Worm (Caenorhabditis elegans) whole organism, L4 larva: ENCODE measurements around the gene srd-44.

Experiments used
- D1046.2 ChIP-seq: fragments of 200-800 bp; sonication (Bioruptor generic); IDR thresholded peaks from 2 replicates; pipeline ENCODE4 v1.3.6; 2022; ENCODE audit warnings: missing genetic modification characterization, missing compliant biosample characterization
- F26F4.8 ChIP-seq: fragments of 200-800 bp; sonication (Bioruptor generic); conservative IDR thresholded peaks from 2 replicates; pipeline ENCODE4 v1.3.6; 2022; ENCODE audit warnings: missing genetic modification characterization, missing compliant biosample characterization
- T20F7.1 ChIP-seq: fragments of 200-800 bp; sonication (Bioruptor generic); optimal IDR thresholded peaks from 2 replicates; lab custom pipeline; 2018; ENCODE audit warnings: mild to moderate bottlenecking, missing genetic modification characterization, missing compliant biosample characterization
- T26A8.4 ChIP-seq: fragments of 200-800 bp; sonication (Bioruptor generic); IDR thresholded peaks from 2 replicates; pipeline ENCODE4 v1.3.6; 2022; ENCODE audit warnings: missing genetic modification characterization, missing compliant biosample characterization
- Y5F2A.4 ChIP-seq: fragments of 200-800 bp; sonication (Bioruptor generic); optimal IDR thresholded peaks from 2 replicates; lab custom pipeline; 2018; ENCODE audit warnings: mild to moderate bottlenecking, missing genetic modification characterization, missing compliant biosample characterization
- aha-1 ChIP-seq: fragments of 150-350 bp; peaks from one replicate; lab custom pipeline; 2014; ENCODE audit warnings: missing biosample characterization, missing genetic modification characterization
- ceh-28 ChIP-seq: fragments of 150-350 bp; optimal IDR thresholded peaks from 2 replicates; lab custom pipeline; 2014; ENCODE audit warnings: missing biosample characterization, missing genetic modification reagents, missing genetic modification characterization
- ceh-32 ChIP-seq: sonication (generic microtip); optimal IDR thresholded peaks from 2 replicates; lab custom pipeline; 2016; ENCODE audit warnings: mild to moderate bottlenecking, missing genetic modification characterization, missing compliant biosample characterization; ENCODE audit not compliant: poor library complexity
- ces-1 ChIP-seq: fragments of 150-350 bp; sonication (generic microtip); optimal IDR thresholded peaks from 4 replicates; lab custom pipeline; 2014; ENCODE audit warnings: missing biosample characterization, missing genetic modification reagents, missing genetic modification characterization
- dpl-1 ChIP-seq: fragments of 150-350 bp; optimal IDR thresholded peaks from 2 replicates; lab custom pipeline; 2014; ENCODE audit warnings: missing biosample characterization, missing genetic modification reagents, missing genetic modification characterization
- dve-1 ChIP-seq: sonication (generic microtip); optimal IDR thresholded peaks from 2 replicates; lab custom pipeline; 2017; ENCODE audit warnings: antibody characterized with exemption, mild to moderate bottlenecking, missing genetic modification characterization, missing compliant biosample characterization; ENCODE audit not compliant: insufficient read depth
- egl-27 ChIP-seq: sonication (generic microtip); optimal IDR thresholded peaks from 3 replicates; lab custom pipeline; 2017; ENCODE audit warnings: missing biosample characterization, missing genetic modification reagents, missing genetic modification characterization
- fos-1 ChIP-seq: fragments of 150-350 bp; optimal IDR thresholded peaks from 2 replicates; lab custom pipeline; 2014; ENCODE audit warnings: missing biosample characterization, missing genetic modification characterization
- gei-8 ChIP-seq: fragments of 200-800 bp; sonication (Bioruptor generic); optimal IDR thresholded peaks from 2 replicates; lab custom pipeline; 2018; ENCODE audit warnings: mild to moderate bottlenecking, missing genetic modification characterization, missing compliant biosample characterization
- hif-1 ChIP-seq, 2 experiments: sonication (generic microtip); optimal IDR thresholded peaks; 2 replicates each; lab custom pipeline; 2016 to 2017; ENCODE audit warnings: missing compliant biosample characterization in 2 of 2, missing genetic modification characterization in 2 of 2, missing genetic modification reagents in 2 of 2, missing genotype in 2 of 2, mild to moderate bottlenecking in 1 of 2
- hlh-11 ChIP-seq: fragments of 200-800 bp; sonication (Bioruptor generic); optimal IDR thresholded peaks from 2 replicates; lab custom pipeline; 2018; ENCODE audit warnings: mild to moderate bottlenecking, missing genetic modification characterization, missing compliant biosample characterization
- jun-1 ChIP-seq: fragments of 150-350 bp; optimal IDR thresholded peaks from 2 replicates; lab custom pipeline; 2014; ENCODE audit warnings: missing biosample characterization, missing genetic modification reagents, missing genetic modification characterization
- lim-7 ChIP-seq: fragments of 200-800 bp; sonication (Bioruptor generic); IDR thresholded peaks from 2 replicates; pipeline ENCODE4 v1.3.6; 2022; ENCODE audit warnings: missing genetic modification characterization, missing compliant biosample characterization
- lin-29 ChIP-seq: fragments of 200-800 bp; sonication (Bioruptor generic); IDR thresholded peaks from 2 replicates; pipeline ENCODE4 v1.3.6; 2022; ENCODE audit warnings: missing genetic modification reagents, missing genetic modification characterization, missing compliant biosample characterization
- mdt-29 ChIP-seq: fragments of 200-800 bp; sonication (Bioruptor generic); IDR thresholded peaks from 2 replicates; pipeline ENCODE4 v1.3.6; 2022; ENCODE audit warnings: missing genetic modification reagents, missing genetic modification characterization, missing compliant biosample characterization
- mes-2 ChIP-seq: sonication (generic microtip); optimal IDR thresholded peaks from 2 replicates; lab custom pipeline; 2016; ENCODE audit warnings: missing genotype, mild to moderate bottlenecking, missing genetic modification characterization, missing compliant biosample characterization; ENCODE audit not compliant: poor library complexity, severe bottlenecking
- mxl-3 ChIP-seq: fragments of 200-800 bp; sonication (Bioruptor generic); optimal IDR thresholded peaks from 2 replicates; lab custom pipeline; 2018; ENCODE audit warnings: mild to moderate bottlenecking, missing genetic modification characterization, missing compliant biosample characterization
- nhr-111 ChIP-seq: fragments of 200-800 bp; sonication (Bioruptor generic); optimal IDR thresholded peaks from 2 replicates; lab custom pipeline; 2018; ENCODE audit warnings: mild to moderate bottlenecking, missing genetic modification characterization, missing compliant biosample characterization
- nhr-42 ChIP-seq: fragments of 200-800 bp; sonication (Bioruptor generic); IDR thresholded peaks from 2 replicates; pipeline ENCODE4 v1.3.6; 2022; ENCODE audit warnings: missing genetic modification characterization, missing compliant biosample characterization
- nhr-6 ChIP-seq: fragments of 150-350 bp; optimal IDR thresholded peaks from 2 replicates; lab custom pipeline; 2014; ENCODE audit warnings: missing biosample characterization, missing genetic modification characterization
- nhr-76 ChIP-seq: fragments of 150-350 bp; optimal IDR thresholded peaks from 2 replicates; lab custom pipeline; 2014; ENCODE audit warnings: missing biosample characterization, missing genetic modification characterization
- nhr-77 ChIP-seq: fragments of 150-350 bp; optimal IDR thresholded peaks from 2 replicates; lab custom pipeline; 2014; ENCODE audit warnings: missing biosample characterization, missing genetic modification characterization
- pha-4 ChIP-seq, 2 experiments: fragments of 150-350 bp in 1 of 2; fragments of 200-800 bp in 1 of 2; sonication (Bioruptor generic) in 1 of 2; IDR thresholded peaks in 1 of 2; optimal IDR thresholded peaks in 1 of 2; 2 replicates each; pipeline versions ENCODE4 v1.3.6 to Lab custom; 2014 to 2022; ENCODE audit warnings: missing genetic modification characterization in 2 of 2, missing genetic modification reagents in 2 of 2, missing biosample characterization in 1 of 2, missing compliant biosample characterization in 1 of 2
- rbr-2 ChIP-seq: sonication (generic microtip); optimal IDR thresholded peaks from 2 replicates; lab custom pipeline; 2016; ENCODE audit warnings: missing genotype, missing genetic modification characterization, missing compliant biosample characterization
- sdz-12 ChIP-seq: fragments of 200-800 bp; sonication (Bioruptor generic); optimal IDR thresholded peaks from 2 replicates; lab custom pipeline; 2018; ENCODE audit warnings: mild to moderate bottlenecking, missing genetic modification characterization, missing compliant biosample characterization
- spr-1 ChIP-seq: sonication (generic microtip); optimal IDR thresholded peaks from 2 replicates; lab custom pipeline; 2016; ENCODE audit warnings: mild to moderate bottlenecking, missing genetic modification characterization, missing compliant biosample characterization
- spr-3 ChIP-seq: fragments of 200-800 bp; sonication (Bioruptor generic); optimal IDR thresholded peaks from 2 replicates; lab custom pipeline; 2018; ENCODE audit warnings: mild to moderate bottlenecking, missing genetic modification characterization, missing compliant biosample characterization
- tag-97 ChIP-seq: fragments of 200-800 bp; sonication (Bioruptor generic); IDR thresholded peaks from 2 replicates; pipeline ENCODE4 v1.3.6; 2022; ENCODE audit warnings: missing genetic modification characterization, missing compliant biosample characterization
- unc-62 ChIP-seq, 3 experiments: fragments of 150-350 bp in 1 of 3; sonication (generic microtip); optimal IDR thresholded peaks in 2 of 3; peaks in 1 of 3; 1 replicate in 1 of 3; 2 replicates in 2 of 3; lab custom pipeline; 2014 to 2017; ENCODE audit warnings: missing biosample characterization in 3 of 3, missing genetic modification characterization in 3 of 3, missing genetic modification reagents in 3 of 3, missing genotype in 1 of 3
- zag-1 ChIP-seq: fragments of 150-350 bp; optimal IDR thresholded peaks from 2 replicates; lab custom pipeline; 2014; ENCODE audit warnings: missing biosample characterization, missing genetic modification characterization
- zfp-2 ChIP-seq: sonication (generic microtip); optimal IDR thresholded peaks from 2 replicates; lab custom pipeline; 2016; ENCODE audit warnings: mild to moderate bottlenecking, missing genetic modification characterization, missing compliant biosample characterization
- zfp-3 ChIP-seq: fragments of 200-800 bp; sonication (Bioruptor generic); conservative IDR thresholded peaks from 2 replicates; pipeline ENCODE4 v1.3.6; 2022; ENCODE audit warnings: missing genetic modification reagents, missing genetic modification characterization, missing compliant biosample characterization
- ztf-7 ChIP-seq: fragments of 150-350 bp; optimal IDR thresholded peaks from 2 replicates; lab custom pipeline; 2014; ENCODE audit warnings: missing biosample characterization, missing genetic modification characterization

The srd-44 gene

ce11 chrX:12331795-12332194 is 6.4 kb upstream of the srd-44 start, which contains the start of gene srd-46:
Gene srd-46, plus strand, starts transcription at chrX:12332095.
- TF ChIP-seq mdt-29: no peak
- TF ChIP-seq, all 104 proteins: peak for 0

ce11 chrX:12333479-12333878 is 4.8 kb upstream of the srd-44 start, which contains the start of gene srd-47:
Gene srd-47, plus strand, starts transcription at chrX:12333642.
- TF ChIP-seq rbr-2 (tag; lab: Kevin White, UChicago) (no peak), T26A8.4 (GFP tag; lab: Robert Waterston, UW) (no peak), pha-4 (GFP tag; IDR thresholded peaks at IDR 0.05; lab: Robert Waterston, UW) (no peak), pha-4 (tag; optimal IDR thresholded peaks at IDR 0.05; lab: Kevin White, UChicago) (no peak), nhr-42 (GFP tag; lab: Robert Waterston, UW) (no peak), unc-62 (GFP tag; optimal IDR thresholded peaks at IDR 0.05 in 1 of 2; lab: Kevin White, UChicago) (peak in 1 of 2 experiments; percentile 56), unc-62 (tag; optimal IDR thresholded peaks at IDR 0.05; lab: Kevin White, UChicago) (no peak)

DNA sequence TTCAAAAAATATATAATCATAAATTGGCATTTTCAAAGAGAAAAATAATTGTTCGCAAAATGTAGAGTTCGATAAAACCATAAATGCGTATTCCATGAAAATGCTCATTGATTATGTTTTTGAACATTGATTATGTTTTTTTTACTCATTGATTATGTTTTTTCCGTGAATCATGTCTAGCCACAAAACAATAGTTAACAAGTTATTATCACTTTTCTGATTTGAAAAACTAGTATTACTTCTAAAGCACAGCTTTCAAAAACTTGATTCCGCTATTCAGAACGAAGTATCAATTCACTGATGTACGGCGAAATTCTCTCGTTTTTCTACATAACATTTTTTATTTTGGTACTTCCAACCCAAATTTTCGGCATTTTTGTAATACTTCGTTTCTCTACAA is 2.4 kb upstream of the srd-44 start, which contains the start of gene srd-48:
Gene srd-48, plus strand, starts transcription at position 301 of the 400 bp plus-strand sequence.
- TF ChIP-seq F26F4.8 (no peak), nhr-77 (tag; lab: Kevin White, UChicago) (no peak), fos-1 (tag; lab: Kevin White, UChicago) (no peak), tag-97 (GFP tag; lab: Robert Waterston, UW) (no peak)

DNA sequence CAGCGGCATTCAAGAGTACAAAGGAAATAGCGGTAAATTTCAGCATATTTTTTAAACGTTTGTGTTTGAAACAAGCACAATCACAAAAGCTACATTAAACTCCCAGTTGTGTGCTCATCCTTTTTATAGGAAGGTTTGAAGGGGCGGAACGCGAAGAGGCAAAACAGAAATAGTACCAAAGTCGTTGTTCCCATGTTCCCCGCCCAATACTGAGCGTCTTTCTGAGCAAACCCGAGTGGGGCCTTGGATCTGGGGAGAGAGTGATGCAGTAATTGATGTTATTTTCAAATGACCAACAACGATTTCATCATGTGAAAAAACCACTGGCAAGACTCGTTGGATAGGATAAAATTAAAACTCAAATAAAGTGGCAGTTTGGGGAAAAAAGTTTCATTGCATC is 3.1 kb downstream of the srd-44 start, which contains the start of gene zig-2:
Gene zig-2, minus strand, starts transcription at position 101 of the 400 bp plus-strand sequence.
- TF ChIP-seq nhr-6 (tag; lab: Kevin White, UChicago) (no peak), spr-1 (tag; lab: Kevin White, UChicago) (no peak), egl-27 (tag; lab: Kevin White, UChicago) (no peak)

- TF ChIP-seq mes-2 (tag; lab: Kevin White, UChicago) (no peak), mxl-3 (GFP tag; lab: Kevin White, UChicago) (no peak), zag-1 (tag; lab: Kevin White, UChicago) (no peak), hif-1 (tag; optimal IDR thresholded peaks at IDR 0.05; lab: Kevin White, UChicago) (no peak), dpl-1 (GFP tag; lab: Kevin White, UChicago) (no peak), ceh-28 (tag; lab: Kevin White, UChicago) (no peak), zfp-3 (no peak), jun-1 (tag; lab: Kevin White, UChicago) (no peak), mdt-29 (no peak), sdz-12 (GFP tag; lab: Kevin White, UChicago) (no peak), gei-8 (GFP tag; lab: Kevin White, UChicago) (no peak), nhr-42 (GFP tag; lab: Robert Waterston, UW) (no peak)
Observed at ce11 chrX:12343279-12343678, 5.0 kb downstream of the srd-44 start, which contains the start of the genes nspc-9 and nspc-10. Gene nspc-9, minus strand, starts transcription at chrX:12343379. Gene nspc-10, plus strand, starts transcription at chrX:12343609.

DNA sequence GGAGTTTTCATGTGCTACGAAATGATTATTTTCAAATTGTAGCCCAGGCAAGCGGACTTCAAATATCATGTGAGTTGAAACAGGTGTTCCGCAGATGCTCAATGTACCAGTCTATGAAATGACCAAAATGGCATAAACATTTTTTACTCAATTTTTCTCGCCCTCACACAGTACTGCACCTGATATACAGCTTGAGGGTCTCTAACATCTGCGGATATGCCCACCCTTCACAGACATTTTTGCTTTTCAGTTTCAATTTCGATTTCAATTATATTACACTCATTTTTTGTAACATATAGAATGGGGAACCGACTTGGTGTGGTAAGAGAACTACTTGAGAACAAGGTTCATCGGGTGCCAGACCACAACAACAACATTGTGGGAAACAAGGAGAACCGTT is 8.5 kb downstream of the srd-44 start, which contains the start of gene F42F12.11:
Gene F42F12.11, plus strand, starts transcription at position 301 of the 400 bp plus-strand sequence.
- TF ChIP-seq zag-1 (tag; lab: Kevin White, UChicago) (no peak), aha-1 (tag; lab: Kevin White, UChicago) (peak; percentile 10)

ce11 chrX:12347822-12348221 is 9.6 kb downstream of the srd-44 start:
- TF ChIP-seq spr-3 (GFP tag; lab: Kevin White, UChicago) (peak; percentile 35), zag-1 (tag; lab: Kevin White, UChicago) (no peak), nhr-111 (GFP tag; lab: Kevin White, UChicago) (no peak), lim-7 (GFP tag; lab: Robert Waterston, UW) (peak; percentile 85), T20F7.1 (GFP tag; lab: Kevin White, UChicago) (no peak), D1046.2 (GFP tag; lab: Robert Waterston, UW) (no peak), ztf-7 (tag; lab: Kevin White, UChicago) (peak; percentile 28), ces-1 (GFP tag; lab: Kevin White, UChicago) (no peak), hlh-11 (tag; lab: Kevin White, UChicago) (peak; percentile 51), ceh-32 (no peak), zfp-2 (tag; lab: Kevin White, UChicago) (no peak), dve-1 (tag; lab: Kevin White, UChicago) (no peak), nhr-76 (tag; lab: Kevin White, UChicago) (no peak), Y5F2A.4 (GFP tag; lab: Kevin White, UChicago) (no peak), lin-29 (GFP tag; lab: Robert Waterston, UW) (no peak), nhr-77 (tag; lab: Kevin White, UChicago) (no peak), egl-27 (tag; lab: Kevin White, UChicago) (no peak), spr-1 (tag; lab: Kevin White, UChicago) (peak; percentile 10)
